Worm (Caenorhabditis elegans): ENCODE measurements around the gene C36C5.4.

C36C5.4 gene

DNA sequence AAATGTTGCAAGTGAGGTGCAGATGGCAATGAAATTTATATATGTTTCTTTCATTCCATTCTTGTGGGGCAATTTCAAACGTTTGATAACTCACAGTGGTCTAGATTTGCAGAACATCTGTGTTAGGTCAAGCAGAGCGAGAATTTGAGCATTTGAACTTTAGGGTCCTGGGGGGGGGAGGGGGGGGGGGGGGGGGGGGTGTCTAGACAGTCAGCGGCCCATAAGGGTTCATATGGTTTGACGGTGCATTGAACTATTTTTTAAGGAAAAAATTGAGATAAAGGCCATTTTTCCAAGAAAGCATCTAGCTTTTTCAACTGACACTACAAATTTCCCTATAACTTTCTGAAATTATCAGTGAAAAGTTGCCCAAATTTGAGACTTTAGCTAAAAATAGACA, 19.5 kb downstream of the C36C5.4 start:
- TF ChIP-seq pha-4 (GFP tag; IDR thresholded peaks at IDR 0.05): peak; percentile 31; the same call in 1 of the 2 replicates
- no peak for TF ChIP-seq pha-4 (tag; optimal IDR thresholded peaks at IDR 0.05)
- TF ChIP-seq lin-15B (tag; optimal IDR thresholded peaks at IDR 0.05): no peak
- no peak for TF ChIP-seq zfp-2 (tag; optimal IDR thresholded peaks at IDR 0.05)
- no peak for TF ChIP-seq unc-130 (GFP tag; optimal IDR thresholded peaks at IDR 0.05)
- no peak for TF ChIP-seq T20F7.1 (GFP tag; optimal IDR thresholded peaks at IDR 0.05)
- TF ChIP-seq unc-62 (GFP tag; optimal IDR thresholded peaks at IDR 0.05 in 1 of 2): no peak
- no peak for TF ChIP-seq unc-62 (tag; optimal IDR thresholded peaks at IDR 0.05)
- TF ChIP-seq set-16 (GFP tag; IDR thresholded peaks at IDR 0.05): peak; percentile 71
- no peak for TF ChIP-seq duxl-1 (tag; optimal IDR thresholded peaks at IDR 0.05; ENCODE audit: poor library complexity)

DNA sequence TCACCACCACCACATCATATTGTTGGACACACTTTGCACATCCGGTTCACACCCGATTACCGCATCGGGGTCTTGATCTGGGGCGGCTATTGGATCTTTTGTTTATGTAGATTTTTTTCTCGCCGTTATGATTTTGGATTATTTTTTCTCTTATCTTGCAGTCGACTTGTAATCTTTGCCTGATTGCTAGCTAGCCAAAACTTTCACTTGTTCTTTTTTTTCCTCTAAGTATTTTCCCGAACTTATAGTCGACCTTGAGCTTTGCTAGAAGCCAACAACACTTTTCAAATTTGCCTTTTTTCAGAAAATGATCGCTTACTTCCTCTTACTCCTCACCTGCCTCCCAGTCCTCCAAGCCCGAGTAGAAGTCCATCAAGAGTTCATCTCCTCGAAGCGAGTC, 21.7 kb downstream of the C36C5.4 start, which contains the start of gene lag-2:
lag-2 (plus strand) TSS at position 301 of the 400 bp plus-strand sequence.
- TF ChIP-seq unc-62 (GFP tag; optimal IDR thresholded peaks at IDR 0.05 in 1 of 2) (peak in 1 of 2 experiments; percentile 83), unc-62 (tag; optimal IDR thresholded peaks at IDR 0.05) (no peak), snpc-4 (tag; optimal IDR thresholded peaks at IDR 0.05) (no peak)

DNA sequence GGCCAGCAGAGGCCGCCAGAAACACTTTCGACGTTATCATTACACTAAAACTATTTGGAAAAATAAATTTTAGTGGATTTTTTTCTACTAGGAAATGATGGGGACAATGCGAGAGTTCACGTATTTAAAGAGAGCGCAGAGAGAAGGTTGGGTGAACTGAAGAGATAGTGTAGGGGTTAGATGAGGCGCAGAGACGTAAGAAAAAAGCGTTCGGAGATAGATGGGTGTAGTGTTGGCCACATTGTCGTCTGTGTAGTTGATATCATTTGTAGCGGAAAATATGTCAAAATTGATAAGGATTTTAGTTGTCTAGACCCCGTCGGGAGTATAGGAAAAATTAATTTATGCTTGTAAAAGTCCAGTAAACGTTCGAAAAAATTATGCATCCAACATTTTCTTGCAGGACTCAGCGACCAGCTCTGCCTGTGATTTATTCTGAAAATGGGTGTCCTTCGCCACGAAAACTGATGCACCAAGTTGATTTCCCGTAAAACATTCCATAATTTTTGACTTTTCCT, 26.8 kb downstream of the C36C5.4 start, which contains the start of the genes Y73C8B.3 and Y73C8B.9:
Y73C8B.3 (minus strand) TSS at position 147 of the 518 bp plus-strand sequence.
Y73C8B.9 (plus strand) TSS at position 468 of the 518 bp plus-strand sequence.
- TF ChIP-seq fkh-10 (GFP tag; optimal IDR thresholded peaks at IDR 0.05) (no peak), egl-27 (tag; optimal IDR thresholded peaks at IDR 0.05) (no peak), zip-11 (GFP tag; IDR thresholded peaks at IDR 0.05) (no peak), snpc-1.2 (GFP tag; IDR thresholded peaks at IDR 0.05) (no peak), nhr-102 (tag; optimal IDR thresholded peaks at IDR 0.05) (peak; percentile 9), spr-1 (tag; optimal IDR thresholded peaks at IDR 0.05) (no peak), zag-1 (tag; optimal IDR thresholded peaks at IDR 0.05) (no peak), ztf-7 (tag; optimal IDR thresholded peaks at IDR 0.05) (no peak), ceh-44 (GFP tag; IDR thresholded peaks at IDR 0.05) (no peak), duxl-1 (tag; optimal IDR thresholded peaks at IDR 0.05; ENCODE audit: poor library complexity) (peak; percentile 36), lin-13 (GFP tag; optimal IDR thresholded peaks at IDR 0.05) (no peak), T20F7.1 (GFP tag; optimal IDR thresholded peaks at IDR 0.05) (no peak), php-3 (GFP tag; IDR thresholded peaks at IDR 0.05) (0 out of 2 replicates have a peak, but pooled peaks have one; percentile 14), Y105C5A.15 (GFP tag; IDR thresholded peaks at IDR 0.05) (no peak), nhr-6 (tag; optimal IDR thresholded peaks at IDR 0.05) (no peak), hlh-11 (tag; optimal IDR thresholded peaks at IDR 0.05) (peak; percentile 72), T26A8.4 (GFP tag; IDR thresholded peaks at IDR 0.05) (no peak; the same call in 1 of the 2 replicates), zip-2 (tag; optimal IDR thresholded peaks at IDR 0.05) (no peak), F37D6.2 (tag; optimal IDR thresholded peaks at IDR 0.05) (no peak), lin-38 (GFP tag; IDR thresholded peaks at IDR 0.05) (no peak; the same call in 1 of the 2 replicates), F49E8.2 (tag; optimal IDR thresholded peaks at IDR 0.05; ENCODE audit: borderline replicate concordance) (no peak), lin-15B (tag; optimal IDR thresholded peaks at IDR 0.05) (no peak), nhr-76 (tag; optimal IDR thresholded peaks at IDR 0.05) (no peak), vab-7 (GFP tag; IDR thresholded peaks at IDR 0.05) (no peak), lsy-2 (tag; optimal IDR thresholded peaks at IDR 0.05) (peak in 1 of 2 experiments; percentile 21), lin-39 (tag; optimal IDR thresholded peaks at IDR 0.05) (no peak), egl-43 (GFP tag; IDR thresholded peaks at IDR 0.05) (no peak), pqm-1 (tag; optimal IDR thresholded peaks at IDR 0.05) (no peak), nhr-25 (tag; optimal IDR thresholded peaks at IDR 0.05; ENCODE audit: borderline replicate concordance, insufficient read depth) (no peak), Y48G9A.11 (GFP tag; IDR thresholded peaks at IDR 0.05) (no peak), unc-130 (GFP tag; optimal IDR thresholded peaks at IDR 0.05) (no peak), dmd-8 (GFP tag; IDR thresholded peaks at IDR 0.05) (no peak), daf-16 (GFP tag; optimal IDR thresholded peaks at IDR 0.05) (no peak), daf-16 (tag; optimal IDR thresholded peaks at IDR 0.05) (peak; percentile 7), nhr-111 (GFP tag; optimal IDR thresholded peaks at IDR 0.05) (no peak), ceh-82 (tag; optimal IDR thresholded peaks at IDR 0.05) (no peak), rbr-2 (tag; optimal IDR thresholded peaks at IDR 0.05) (no peak), nhr-42 (GFP tag; IDR thresholded peaks at IDR 0.05) (no peak), tra-1 (GFP tag; IDR thresholded peaks at IDR 0.05) (no peak), sdz-12 (GFP tag; optimal IDR thresholded peaks at IDR 0.05) (no peak), daf-19 (GFP tag; conservative IDR thresholded peaks at IDR 0.05) (no peak)

Measured in whole organism, L4 larva.